Worm (Caenorhabditis elegans) whole organism, L2 larva: ENCODE results near the gene Y43C5A.3.

Experiments used
- aly-2 ChIP-seq: fragments of 150-350 bp; optimal IDR thresholded peaks from 2 replicates; lab custom pipeline; 2014; ENCODE audit warnings: missing biosample characterization, missing genetic modification characterization
- lin-39 ChIP-seq: fragments of 150-350 bp; optimal IDR thresholded peaks from 2 replicates; lab custom pipeline; 2014; ENCODE audit warnings: missing biosample characterization, missing genetic modification reagents, missing genetic modification characterization
- skn-1 ChIP-seq: sonication (generic microtip); optimal IDR thresholded peaks from 2 replicates; lab custom pipeline; 2017; ENCODE audit warnings: missing biosample characterization, missing genetic modification characterization

- TF ChIP-seq lin-39 (tag; lab: Kevin White, UChicago) (no peak), aly-2 (tag; lab: Kevin White, UChicago) (no peak), skn-1 (tag; lab: Kevin White, UChicago) (no peak)
These were observed 3.9 kb downstream of the Y43C5A.3 start, which contains the start of gene Y43C5A.4 for ce11 chrIV:10277716-10278115.
